Fruit fly (Drosophila melanogaster): ENCODE measurements around the gene hng3.
A peak's percentile ranks its signal among the peaks of the same experiment; 100 is the strongest.

hng3 gene

dm6 chr3L:747008-747407 lies 8.3 kb downstream of the hng3 start (continued):
- no peak for TF ChIP-seq Eip75B (GFP tag; optimal IDR thresholded peaks at IDR 0.05)
- TF ChIP-seq CG11294 (GFP tag; IDR thresholded peaks at IDR 0.05) = no peak
- TF ChIP-seq CG10631 (GFP tag; optimal IDR thresholded peaks at IDR 0.05) = no peak
- no peak for TF ChIP-seq CG32006 (GFP tag; optimal IDR thresholded peaks at IDR 0.05)
- TF ChIP-seq CG16779 (tag; optimal IDR thresholded peaks at IDR 0.05) = no peak
- TF ChIP-seq vri (GFP tag; optimal IDR thresholded peaks at IDR 0.05) = no peak
- TF ChIP-seq CG15336 (GFP tag; IDR thresholded peaks at IDR 0.05) = no peak
- no peak for TF ChIP-seq topi (GFP tag; optimal IDR thresholded peaks at IDR 0.05)
- TF ChIP-seq CG7368 (GFP tag; optimal IDR thresholded peaks at IDR 0.05) = no peak
- no peak for TF ChIP-seq dac (GFP tag; optimal IDR thresholded peaks at IDR 0.05)
- no peak for TF ChIP-seq CG4318 (GFP tag; optimal IDR thresholded peaks at IDR 0.05)
- no peak for TF ChIP-seq Smox (GFP tag; optimal IDR thresholded peaks at IDR 0.05)
- no peak for TF ChIP-seq eg (GFP tag; IDR thresholded peaks at IDR 0.05)
- peak in 1 of 2 experiments; percentile 10 for TF ChIP-seq ss (GFP tag; optimal IDR thresholded peaks at IDR 0.05)
- no peak for TF ChIP-seq Met (GFP tag; optimal IDR thresholded peaks at IDR 0.05)
- no peak for TF ChIP-seq CG3919 (GFP tag; optimal IDR thresholded peaks at IDR 0.05)
- TF ChIP-seq svp (GFP tag) = peak; percentile 33
- no peak for TF ChIP-seq Sox14 (GFP tag; optimal IDR thresholded peaks at IDR 0.05)
- no peak for TF ChIP-seq Hr39 (GFP tag; optimal IDR thresholded peaks at IDR 0.05)
- no peak for TF ChIP-seq CG6792 (GFP tag; optimal IDR thresholded peaks at IDR 0.05)
- no peak for TF ChIP-seq CG6854 (GFP tag; optimal IDR thresholded peaks at IDR 0.05)
- TF ChIP-seq Blimp-1 (GFP tag; optimal IDR thresholded peaks at IDR 0.05) = no peak
- no peak for TF ChIP-seq lz (GFP tag; optimal IDR thresholded peaks at IDR 0.05)
- TF ChIP-seq OdsH (GFP tag; optimal IDR thresholded peaks at IDR 0.05) = peak; percentile 29

dm6 chr3L:746345-746932 lies 8.8 kb downstream of the hng3 start:
- TF ChIP-seq fd85E (GFP tag; optimal IDR thresholded peaks at IDR 0.05) (no peak), acj6 (GFP tag; optimal IDR thresholded peaks at IDR 0.05) (peak; percentile 70), Ets21C (GFP tag; optimal IDR thresholded peaks at IDR 0.05) (peak; percentile 3), Smox (GFP tag; optimal IDR thresholded peaks at IDR 0.05) (peak; percentile 34), dsx (GFP tag; optimal IDR thresholded peaks at IDR 0.05; ENCODE audit: poor library complexity, severe bottlenecking) (peak; percentile 88), CG6792 (GFP tag; optimal IDR thresholded peaks at IDR 0.05) (peak; percentile 71), CG4318 (GFP tag; optimal IDR thresholded peaks at IDR 0.05) (no peak), achi (GFP tag; optimal IDR thresholded peaks at IDR 0.05) (peak; percentile 78), CG10631 (GFP tag; optimal IDR thresholded peaks at IDR 0.05) (peak; percentile 76), net (GFP tag; optimal IDR thresholded peaks at IDR 0.05) (peak; percentile 64), CG3919 (GFP tag; optimal IDR thresholded peaks at IDR 0.05) (peak; percentile 84), CG15336 (GFP tag; IDR thresholded peaks at IDR 0.05) (no peak), CG10669 (GFP tag; optimal IDR thresholded peaks at IDR 0.05) (peak; percentile 95), eg (GFP tag; IDR thresholded peaks at IDR 0.05) (peak; percentile 19; the same call in 1 of the 3 replicates), CG6163 (GFP tag; IDR thresholded peaks at IDR 0.05) (peak; percentile 65), CG32006 (GFP tag; optimal IDR thresholded peaks at IDR 0.05) (peak; percentile 29), CG6808 (GFP tag; optimal IDR thresholded peaks at IDR 0.05) (peak; percentile 91), pdm3 (GFP tag; optimal IDR thresholded peaks at IDR 0.05) (peak; percentile 76), CG9139 (GFP tag; optimal IDR thresholded peaks at IDR 0.05) (peak; percentile 81), Hr39 (GFP tag; optimal IDR thresholded peaks at IDR 0.05) (peak; percentile 36), CG1621 (tag; optimal IDR thresholded peaks at IDR 0.05) (peak; percentile 89), CG16779 (tag; optimal IDR thresholded peaks at IDR 0.05) (peak; percentile 53), dac (GFP tag; optimal IDR thresholded peaks at IDR 0.05) (no peak), ss (GFP tag; optimal IDR thresholded peaks at IDR 0.05) (peak; percentile 83 to 90), svp (GFP tag) (peak; percentile 77), topi (GFP tag; optimal IDR thresholded peaks at IDR 0.05) (peak; percentile 58), fkh (GFP tag; optimal IDR thresholded peaks at IDR 0.05) (no peak), lz (GFP tag; optimal IDR thresholded peaks at IDR 0.05) (peak; percentile 48), Eip78C (GFP tag) (peak; percentile 95), CG11762 (GFP tag; optimal IDR thresholded peaks at IDR 0.05; ENCODE audit: insufficient read depth) (peak; percentile 70), CG6276 (GFP tag; optimal IDR thresholded peaks at IDR 0.05) (no peak), esn (GFP tag; optimal IDR thresholded peaks at IDR 0.05) (peak; percentile 60), cyc (GFP tag; optimal IDR thresholded peaks at IDR 0.05) (peak; percentile 40), Ets96B (tag; optimal IDR thresholded peaks at IDR 0.05) (peak; percentile 92), CG6854 (GFP tag; optimal IDR thresholded peaks at IDR 0.05) (no peak), Lpt (GFP tag; optimal IDR thresholded peaks at IDR 0.05) (no peak), CG11294 (GFP tag; IDR thresholded peaks at IDR 0.05) (no peak), fd59A (GFP tag; optimal IDR thresholded peaks at IDR 0.05) (peak; percentile 85), Hr4 (GFP tag; optimal IDR thresholded peaks at IDR 0.05) (peak; percentile 22), Blimp-1 (GFP tag; optimal IDR thresholded peaks at IDR 0.05) (no peak), CG11902 (GFP tag; optimal IDR thresholded peaks at IDR 0.05) (peak; percentile 80)

All from whole organism, prepupa.